Worm (Caenorhabditis elegans) whole organism, early embryonic: ENCODE measurements around the gene col-157.

Experiments used
- ama-1 ChIP-seq: fragments of 150-350 bp; optimal IDR thresholded peaks from 2 replicates; lab custom pipeline; 2014
- ceh-13 ChIP-seq: fragments of 200-800 bp; sonication (Bioruptor generic); optimal IDR thresholded peaks from 2 replicates; lab custom pipeline; 2018; ENCODE audit warnings: mild to moderate bottlenecking, missing genetic modification characterization, missing compliant biosample characterization
- ceh-36 ChIP-seq: sonication (generic microtip); optimal IDR thresholded peaks from 2 replicates; lab custom pipeline; 2016; ENCODE audit warnings: missing genetic modification characterization, inconsistent platforms, missing compliant biosample characterization
- ets-7 ChIP-seq: sonication (generic microtip); optimal IDR thresholded peaks from 2 replicates; lab custom pipeline; 2016; ENCODE audit warnings: missing genotype, missing genetic modification characterization, missing compliant biosample characterization
- flt-1 ChIP-seq: fragments of 200-800 bp; sonication (Bioruptor generic); IDR thresholded peaks from 2 replicates; pipeline ENCODE4 v1.3.6; 2022; ENCODE audit warnings: missing genetic modification characterization, missing compliant biosample characterization
- hmbx-1 ChIP-seq: sonication (generic microtip); optimal IDR thresholded peaks from 2 replicates; lab custom pipeline; 2016; ENCODE audit warnings: mild to moderate bottlenecking, missing genetic modification characterization, missing compliant biosample characterization
- hmg-4 ChIP-seq: fragments of 200-800 bp; sonication (Bioruptor generic); optimal IDR thresholded peaks from 2 replicates; lab custom pipeline; 2018; ENCODE audit warnings: mild to moderate bottlenecking, missing genetic modification characterization, missing compliant biosample characterization
- hnd-1 ChIP-seq: sonication (generic microtip); optimal IDR thresholded peaks from 2 replicates; lab custom pipeline; 2016; ENCODE audit warnings: missing genetic modification characterization, missing compliant biosample characterization
- scrt-1 ChIP-seq: fragments of 200-800 bp; sonication (Bioruptor generic); IDR thresholded peaks from 2 replicates; pipeline ENCODE4 v1.3.6; 2022; ENCODE audit warnings: missing genetic modification characterization, missing compliant biosample characterization
- sea-1 ChIP-seq: fragments of 200-800 bp; sonication (Bioruptor generic); conservative IDR thresholded peaks from 2 replicates; pipeline ENCODE4 v1.3.6; 2022; ENCODE audit warnings: missing genetic modification characterization, missing compliant biosample characterization
- tbx-11 ChIP-seq: fragments of 200-800 bp; sonication (Bioruptor generic); IDR thresholded peaks from 2 replicates; pipeline ENCODE4 v1.3.6; 2022; ENCODE audit warnings: missing genetic modification characterization, missing compliant biosample characterization
- tbx-37 ChIP-seq: fragments of 200-800 bp; sonication (Bioruptor generic); conservative IDR thresholded peaks from 2 replicates; pipeline ENCODE4 v1.3.6; 2022; ENCODE audit warnings: missing genetic modification reagents, missing genetic modification characterization, missing compliant biosample characterization
- tra-4 ChIP-seq: sonication (generic microtip); optimal IDR thresholded peaks from 2 replicates; lab custom pipeline; 2017; ENCODE audit warnings: missing genetic modification characterization, missing compliant biosample characterization

ce11 chrV:11526927-11527491, 43.2 kb downstream of the col-157 start:
- TF ChIP-seq hmbx-1 (tag; lab: Kevin White, UChicago), result no peak
- TF ChIP-seq ceh-36 (tag; lab: Kevin White, UChicago), result no peak
- TF ChIP-seq hmg-4 (GFP tag; lab: Kevin White, UChicago), result no peak
- TF ChIP-seq ets-7 (tag; lab: Kevin White, UChicago), result no peak
- no peak for TF ChIP-seq sea-1 (GFP tag; lab: Robert Waterston, UW)
- TF ChIP-seq ama-1, result no peak
- TF ChIP-seq scrt-1 (GFP tag; lab: Robert Waterston, UW), result no peak
- no peak for TF ChIP-seq tbx-11 (GFP tag; lab: Robert Waterston, UW)
- no peak for TF ChIP-seq hnd-1
- TF ChIP-seq ceh-13, result no peak
- TF ChIP-seq flt-1, result no peak
- TF ChIP-seq tra-4 (tag; lab: Kevin White, UChicago), result no peak
- TF ChIP-seq tbx-37 (GFP tag; lab: Robert Waterston, UW), result no peak
